Worm (Caenorhabditis elegans) whole organism, L1 larva: Measurements from ENCODE around the gene C45G7.4.

ENCODE experiments used
- aha-1 ChIP-seq: fragments of 150-350 bp; optimal IDR thresholded peaks from 2 replicates; lab custom pipeline; 2014; ENCODE audit warnings: missing biosample characterization, missing genetic modification characterization
- ceh-82 ChIP-seq, 3 experiments: fragments of 150-350 bp in 1 of 3; sonication (generic microtip) in 2 of 3; optimal IDR thresholded peaks; 2 replicates each; lab custom pipeline; 2014 to 2017; ENCODE audit warnings: missing biosample characterization in 3 of 3, missing genetic modification characterization in 3 of 3
- fkh-10 ChIP-seq: sonication (generic microtip); optimal IDR thresholded peaks from 2 replicates; lab custom pipeline; 2017; ENCODE audit warnings: missing biosample characterization, missing genetic modification reagents, missing genetic modification characterization
- fkh-8 ChIP-seq: sonication (generic microtip); optimal IDR thresholded peaks from 2 replicates; lab custom pipeline; 2016; ENCODE audit warnings: mild to moderate bottlenecking, missing genetic modification characterization, missing compliant biosample characterization
- hpl-2 ChIP-seq: fragments of 150-350 bp; optimal IDR thresholded peaks from 2 replicates; lab custom pipeline; 2014; ENCODE audit warnings: missing biosample characterization, missing genetic modification reagents, missing genetic modification characterization
- nhr-11 ChIP-seq: fragments of 150-350 bp; optimal IDR thresholded peaks from 2 replicates; lab custom pipeline; 2014; ENCODE audit warnings: missing biosample characterization, missing genetic modification characterization
- nhr-20 ChIP-seq: sonication (generic microtip); optimal IDR thresholded peaks from 2 replicates; lab custom pipeline; 2016; ENCODE audit warnings: mild to moderate bottlenecking, missing genetic modification characterization, missing compliant biosample characterization
- snpc-4 ChIP-seq: fragments of 150-350 bp; optimal IDR thresholded peaks from 2 replicates; lab custom pipeline; 2014; ENCODE audit warnings: missing biosample characterization, missing genetic modification characterization
- unc-30 ChIP-seq: sonication (generic microtip); optimal IDR thresholded peaks from 2 replicates; lab custom pipeline; 2017; ENCODE audit warnings: missing biosample characterization, missing genetic modification characterization
- unc-62 ChIP-seq: fragments of 150-350 bp; optimal IDR thresholded peaks from 2 replicates; lab custom pipeline; 2014; ENCODE audit warnings: missing biosample characterization, missing genetic modification reagents, missing genetic modification characterization
- vab-15 ChIP-seq: sonication (generic microtip); optimal IDR thresholded peaks from 2 replicates; lab custom pipeline; 2017; ENCODE audit warnings: missing genotype, mild to moderate bottlenecking, missing genetic modification characterization, missing compliant biosample characterization

DNA sequence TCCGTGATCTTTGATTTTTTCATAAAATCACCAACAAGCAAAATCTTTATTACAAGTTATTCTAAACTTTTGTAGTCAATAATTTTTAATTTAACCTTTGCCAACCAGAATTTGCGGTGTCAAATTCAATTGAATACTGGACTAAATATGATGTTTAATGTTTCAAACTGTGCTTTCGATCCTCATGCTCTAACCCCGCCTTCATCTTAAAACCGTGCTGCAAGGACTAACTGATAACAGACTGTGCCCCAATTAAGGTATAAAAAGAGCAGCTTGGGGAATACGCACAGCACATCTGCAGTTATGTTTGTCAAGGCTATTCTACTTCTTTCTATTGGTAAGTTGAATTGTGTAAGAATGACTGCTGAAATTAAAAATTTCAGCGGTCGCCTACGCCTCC, 34.6 kb downstream of the C45G7.4 start, which contains the start of gene ilys-2:
- TF ChIP-seq nhr-11 (no peak), nhr-20 (tag; lab: Kevin White, UChicago) (no peak), vab-15 (tag; lab: Kevin White, UChicago) (no peak), unc-62 (no peak), fkh-10 (GFP tag; lab: Kevin White, UChicago) (no peak), ceh-82 (tag; optimal IDR thresholded peaks at IDR 0.05; lab: Kevin White, UChicago) (no peak), fkh-8 (tag; lab: Kevin White, UChicago) (no peak), hpl-2 (no peak), unc-30 (no peak), aha-1 (tag; lab: Kevin White, UChicago) (no peak), snpc-4 (tag; lab: Kevin White, UChicago) (no peak)
